Worm (Caenorhabditis elegans) whole organism, L1 larva: Measurements from ENCODE around the gene clec-230.

Experiments used
- alr-1 ChIP-seq: fragments of 200-800 bp; sonication (Bioruptor generic); optimal IDR thresholded peaks from 2 replicates; lab custom pipeline; 2018; ENCODE audit warnings: borderline replicate concordance, mild to moderate bottlenecking, missing genetic modification characterization, missing compliant biosample characterization
- ceh-82 ChIP-seq, 3 experiments: fragments of 150-350 bp in 1 of 3; sonication (generic microtip) in 2 of 3; optimal IDR thresholded peaks; 2 replicates each; lab custom pipeline; 2014 to 2017; ENCODE audit warnings: missing biosample characterization in 3 of 3, missing genetic modification characterization in 3 of 3
- jun-1 ChIP-seq: fragments of 150-350 bp; optimal IDR thresholded peaks from 2 replicates; lab custom pipeline; 2014; ENCODE audit warnings: missing biosample characterization, missing genetic modification reagents, missing genetic modification characterization
- nhr-237 ChIP-seq: fragments of 150-350 bp; optimal IDR thresholded peaks from 2 replicates; lab custom pipeline; 2014; ENCODE audit warnings: missing biosample characterization, missing genetic modification characterization
- nhr-71 ChIP-seq: sonication (generic microtip); optimal IDR thresholded peaks from 2 replicates; lab custom pipeline; 2016; ENCODE audit warnings: mild to moderate bottlenecking, missing genetic modification characterization, moderate library complexity, missing compliant biosample characterization
- skn-1 ChIP-seq: fragments of 150-350 bp; optimal IDR thresholded peaks from 2 replicates; lab custom pipeline; 2014; ENCODE audit warnings: missing biosample characterization, missing genetic modification characterization
- sptf-1 ChIP-seq: fragments of 150-350 bp; optimal IDR thresholded peaks from 2 replicates; lab custom pipeline; 2014; ENCODE audit warnings: missing biosample characterization, missing genetic modification characterization

ce11 chrV:15395347-15395746, 46.4 kb upstream of the clec-230 start, which contains the start of gene cyb-3:
- TF ChIP-seq nhr-237 (tag; lab: Kevin White, UChicago) (no peak), sptf-1 (tag; lab: Kevin White, UChicago) (no peak), jun-1 (tag; lab: Kevin White, UChicago) (no peak), skn-1 (tag; lab: Kevin White, UChicago) (no peak), nhr-71 (no peak), alr-1 (no peak), ceh-82 (tag; optimal IDR thresholded peaks at IDR 0.05; lab: Kevin White, UChicago) (no peak)
